Fruit fly (Drosophila melanogaster) whole organism, wandering third instar larva: ENCODE measurements around the gene CG18233.

Experiments
- Abd-B ChIP-seq: fragments of >200 bp; optimal IDR thresholded peaks from 2 replicates; lab custom pipeline; 2017; ENCODE audit warnings: missing biosample characterization, missing genetic modification characterization
- CG32264 ChIP-seq: fragments of 200-800 bp; sonication (Bioruptor generic); optimal IDR thresholded peaks from 2 replicates; lab custom pipeline; 2016; ENCODE audit warnings: missing biosample characterization, missing genetic modification characterization
- CrebA ChIP-seq: fragments of 200-800 bp; sonication (Bioruptor generic); optimal IDR thresholded peaks from 2 replicates; lab custom pipeline; 2016; ENCODE audit warnings: missing biosample characterization, mild to moderate bottlenecking, missing genetic modification characterization, borderline replicate concordance
- Dfd ChIP-seq: fragments of >200 bp; optimal IDR thresholded peaks from 2 replicates; lab custom pipeline; 2017; ENCODE audit warnings: missing biosample characterization, missing genetic modification characterization
- HLH106 ChIP-seq: fragments of 200-800 bp; optimal IDR thresholded peaks from 3 replicates; lab custom pipeline; 2019; ENCODE audit warnings: missing biosample characterization, mild to moderate bottlenecking, missing genetic modification characterization, moderate library complexity
- Hnf4 ChIP-seq: fragments of 200-800 bp; sonication (Bioruptor generic); optimal IDR thresholded peaks from 2 replicates; lab custom pipeline; 2016; ENCODE audit warnings: missing biosample characterization, mild to moderate bottlenecking, missing genetic modification characterization
- Hr83 ChIP-seq: fragments of 200-300 bp; sonication (Bioruptor generic); optimal IDR thresholded peaks from 2 replicates; lab custom pipeline; 2016; ENCODE audit warnings: missing biosample characterization, mild to moderate bottlenecking, missing genetic modification characterization, moderate library complexity; ENCODE audit not compliant: poor library complexity, severe bottlenecking
- Jra ChIP-seq: sonication (Bioruptor generic); optimal IDR thresholded peaks from 2 replicates; lab custom pipeline; 2016; ENCODE audit warnings: missing biosample characterization, missing genetic modification characterization
- Mio ChIP-seq: sonication (Bioruptor generic); optimal IDR thresholded peaks from 2 replicates; lab custom pipeline; 2016; ENCODE audit warnings: missing biosample characterization, missing genetic modification characterization
- N ChIP-seq: fragments of >200 bp; optimal IDR thresholded peaks from 2 replicates; lab custom pipeline; 2018; ENCODE audit warnings: missing biosample characterization, missing external identifiers, missing genetic modification characterization
- OdsH ChIP-seq: fragments of 200-800 bp; sonication (Bioruptor generic); optimal IDR thresholded peaks from 2 replicates; lab custom pipeline; 2016; ENCODE audit warnings: missing biosample characterization, mild to moderate bottlenecking, missing genetic modification characterization
- Rel ChIP-seq, 2 experiments: fragments of 200-800 bp; sonication (Bioruptor generic) in 1 of 2; optimal IDR thresholded peaks; 2 replicates in 1 of 2; 3 replicates in 1 of 2; lab custom pipeline; 2016 to 2019; ENCODE audit warnings: mild to moderate bottlenecking in 2 of 2, missing biosample characterization in 2 of 2, missing genetic modification characterization in 2 of 2, moderate library complexity in 1 of 2
- Sp1 ChIP-seq: fragments of 200-800 bp; sonication (Bioruptor generic); optimal IDR thresholded peaks from 3 replicates; lab custom pipeline; 2019; ENCODE audit warnings: missing biosample characterization, mild to moderate bottlenecking, missing genetic modification characterization, moderate library complexity
- Vsx2 ChIP-seq: fragments of 200-300, 225-300 bp; sonication (Bioruptor generic); optimal IDR thresholded peaks from 2 replicates; lab custom pipeline; 2018; ENCODE audit warnings: missing biosample characterization, missing genetic modification characterization; ENCODE audit not compliant: partially characterized antibody
- br ChIP-seq: fragments of 200-800 bp; sonication (Bioruptor generic); optimal IDR thresholded peaks from 2 replicates; lab custom pipeline; 2016; ENCODE audit warnings: missing biosample characterization, missing genetic modification characterization
- brk ChIP-seq: fragments of 200-800 bp; sonication (Bioruptor generic); optimal IDR thresholded peaks from 2 replicates; lab custom pipeline; 2016; ENCODE audit warnings: missing biosample characterization, mild to moderate bottlenecking, missing genetic modification characterization
- dsf ChIP-seq: sonication (Bioruptor generic); optimal IDR thresholded peaks from 2 replicates; lab custom pipeline; 2016; ENCODE audit warnings: missing biosample characterization, missing genetic modification characterization, borderline replicate concordance
- ey ChIP-seq: fragments of 200-800 bp; sonication (Bioruptor generic); optimal IDR thresholded peaks from 2 replicates; lab custom pipeline; 2016; ENCODE audit warnings: missing biosample characterization, missing genetic modification characterization
- foxo ChIP-seq, 2 experiments: fragments of 200-800 bp; sonication (Bioruptor generic); optimal IDR thresholded peaks; 2 replicates in 1 of 2; 3 replicates in 1 of 2; lab custom pipeline; 2016 to 2017; ENCODE audit warnings: missing biosample characterization in 2 of 2, missing genetic modification characterization in 2 of 2
- fru ChIP-seq: fragments of 200-800 bp; sonication (Bioruptor generic); optimal IDR thresholded peaks from 3 replicates; lab custom pipeline; 2016; ENCODE audit warnings: missing biosample characterization, mild to moderate bottlenecking, missing genetic modification characterization
- h ChIP-seq: fragments of 200-800 bp; sonication (Bioruptor generic); optimal IDR thresholded peaks from 3 replicates; lab custom pipeline; 2016; ENCODE audit warnings: missing biosample characterization, mild to moderate bottlenecking, missing genetic modification characterization
- jim ChIP-seq: fragments of 175-275, 200-325 bp; sonication (Bioruptor generic); optimal IDR thresholded peaks from 2 replicates; lab custom pipeline; 2016; ENCODE audit warnings: missing biosample characterization, mild to moderate bottlenecking, missing genetic modification characterization
- lola ChIP-seq: fragments of >200 bp; optimal IDR thresholded peaks from 2 replicates; lab custom pipeline; 2017; ENCODE audit warnings: missing biosample characterization, missing genetic modification characterization
- pan ChIP-seq: fragments of >200 bp; optimal IDR thresholded peaks from 2 replicates; lab custom pipeline; 2017
- psq ChIP-seq: fragments of 200-800 bp; sonication (Bioruptor generic); optimal IDR thresholded peaks from 3 replicates; lab custom pipeline; 2017; ENCODE audit warnings: missing biosample characterization, mild to moderate bottlenecking, missing genetic modification characterization, moderate library complexity
- rgr ChIP-seq: fragments of 200-800 bp; sonication (Bioruptor generic); optimal IDR thresholded peaks from 3 replicates; lab custom pipeline; 2016; ENCODE audit warnings: missing biosample characterization, mild to moderate bottlenecking, missing genetic modification characterization
- tai ChIP-seq: sonication (Bioruptor generic); optimal IDR thresholded peaks from 2 replicates; lab custom pipeline; 2016; ENCODE audit warnings: missing biosample characterization, missing genetic modification characterization
- woc ChIP-seq: sonication (Bioruptor generic); optimal IDR thresholded peaks from 2 replicates; lab custom pipeline; 2016; ENCODE audit warnings: missing biosample characterization, mild to moderate bottlenecking, missing genetic modification characterization

CG18233 gene

DNA sequence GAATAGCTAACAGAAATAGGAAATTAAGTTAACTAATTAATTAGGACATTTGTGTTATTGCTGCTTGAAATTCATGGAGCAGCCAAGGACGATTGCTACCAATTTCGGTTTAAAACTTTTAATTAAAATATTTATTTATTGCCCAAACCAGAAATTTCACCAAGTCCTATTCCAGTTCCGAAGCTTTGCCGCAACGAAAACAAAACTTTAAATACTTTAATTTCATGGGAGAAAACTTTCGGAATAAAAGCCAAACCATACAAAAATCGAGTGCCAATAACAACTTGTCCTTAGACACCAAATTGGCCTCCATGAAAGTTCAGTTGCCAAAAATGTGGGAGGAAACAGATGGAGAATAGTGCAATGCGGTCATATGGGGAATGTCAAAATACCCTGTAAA lies 38.0 kb downstream of the CG18233 start:
- TF ChIP-seq CrebA (GFP tag; lab: Kevin White, UChicago) (no peak), N (GFP tag; lab: Kevin White, UChicago) (no peak), pan (lab: Kevin White, UChicago) (no peak), tai (GFP tag; lab: Kevin White, UChicago) (no peak), brk (GFP tag; lab: Kevin White, UChicago) (no peak), HLH106 (tag; lab: Kevin White, UChicago) (no peak), woc (GFP tag; lab: Kevin White, UChicago) (no peak), rgr (GFP tag; lab: Kevin White, UChicago) (no peak), Hr83 (GFP tag; lab: Kevin White, UChicago) (no peak), Sp1 (GFP tag; lab: Kevin White, UChicago) (no peak), OdsH (GFP tag; lab: Kevin White, UChicago) (no peak), Dfd (no peak), ey (GFP tag; lab: Kevin White, UChicago) (no peak), Abd-B (GFP tag; lab: Kevin White, UChicago) (no peak), Jra (no peak), h (GFP tag; lab: Kevin White, UChicago) (no peak), jim (GFP tag; lab: Kevin White, UChicago) (no peak), psq (GFP tag; lab: Kevin White, UChicago) (no peak)

DNA sequence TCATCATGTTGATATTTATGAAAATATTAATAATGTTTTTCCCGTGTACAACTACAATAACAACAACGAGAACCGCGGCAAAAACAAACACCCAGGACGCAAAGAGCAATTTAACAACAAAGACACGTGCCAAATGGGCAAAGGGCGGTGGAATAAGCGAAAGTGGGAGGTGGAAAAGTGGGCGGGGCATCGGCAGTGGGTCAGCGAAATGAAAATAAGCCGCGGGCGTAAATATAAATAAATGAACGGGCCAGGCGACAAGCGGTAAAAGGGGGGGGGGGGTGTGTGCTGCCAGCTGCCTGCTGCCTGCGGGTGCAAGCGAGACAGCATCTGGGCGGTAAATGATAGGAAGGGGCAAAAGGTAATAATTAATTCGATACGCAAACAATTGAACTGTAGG lies 48.5 kb downstream of the CG18233 start:
- no peak for TF ChIP-seq Hnf4 (GFP tag; lab: Kevin White, UChicago)
- TF ChIP-seq psq (GFP tag; lab: Kevin White, UChicago): no peak
- no peak for TF ChIP-seq Vsx2 (GFP tag; lab: Kevin White, UChicago)
- no peak for TF ChIP-seq fru (GFP tag; lab: Kevin White, UChicago)
- no peak for TF ChIP-seq Jra
- no peak for TF ChIP-seq Mio (GFP tag; lab: Kevin White, UChicago)
- no peak for TF ChIP-seq dsf
- TF ChIP-seq pan (lab: Kevin White, UChicago): no peak
- no peak for TF ChIP-seq br (GFP tag; lab: Kevin White, UChicago)
- no peak for TF ChIP-seq woc (GFP tag; lab: Kevin White, UChicago)
- no peak for TF ChIP-seq ey (GFP tag; lab: Kevin White, UChicago)
- no peak for TF ChIP-seq Rel (GFP tag; optimal IDR thresholded peaks at IDR 0.05; lab: Kevin White, UChicago)
- TF ChIP-seq Rel (tag; optimal IDR thresholded peaks at IDR 0.05; lab: Kevin White, UChicago): no peak
- TF ChIP-seq foxo (GFP tag; optimal IDR thresholded peaks at IDR 0.05; lab: Kevin White, UChicago): no peak
- no peak for TF ChIP-seq lola (GFP tag; lab: Kevin White, UChicago)
- no peak for TF ChIP-seq CG32264 (GFP tag; lab: Kevin White, UChicago)
- TF ChIP-seq OdsH (GFP tag; lab: Kevin White, UChicago): no peak
